Worm (Caenorhabditis elegans) whole organism, young adult: ENCODE results near the gene ttr-16.

Experiments
- ama-1 ChIP-seq, 3 experiments: fragments of 150-350 bp in 1 of 3; sonication (generic microtip) in 2 of 3; optimal IDR thresholded peaks; 2 replicates each; lab custom pipeline; 2014 to 2018; ENCODE audit warnings: missing biosample characterization in 2 of 3, missing genetic modification characterization in 2 of 3, missing genetic modification reagents in 2 of 3
- ztf-22 ChIP-seq: fragments of 200-800 bp; sonication (Bioruptor generic); optimal IDR thresholded peaks from 2 replicates; lab custom pipeline; 2018; ENCODE audit warnings: mild to moderate bottlenecking, missing genetic modification characterization, moderate library complexity, missing compliant biosample characterization

DNA sequence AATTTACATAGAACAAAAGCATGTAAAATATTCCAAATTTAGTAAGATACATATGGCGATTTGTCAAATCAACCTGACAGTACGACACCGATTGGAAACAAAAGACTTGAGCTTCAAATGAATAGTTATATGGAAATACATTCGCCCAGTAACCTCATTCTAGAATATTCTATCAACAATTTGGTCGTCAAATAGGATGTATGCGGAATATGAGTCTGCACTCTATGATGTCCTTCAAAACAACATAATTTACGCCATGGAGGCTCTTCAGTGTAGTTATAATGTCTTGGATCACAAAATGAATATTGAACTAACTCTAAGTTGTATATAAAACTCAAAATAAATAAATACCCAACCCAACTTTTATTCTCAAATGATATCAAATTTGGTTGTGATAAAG, 37.3 kb downstream of the ttr-16 start:
- TF ChIP-seq ama-1 (optimal IDR thresholded peaks at IDR 0.05; lab: Kevin White, UChicago): no peak
- no peak for TF ChIP-seq ama-1 (GFP tag; optimal IDR thresholded peaks at IDR 0.05; lab: Kevin White, UChicago)
- no peak for TF ChIP-seq ztf-22 (GFP tag; lab: Kevin White, UChicago)
